Fruit fly (Drosophila melanogaster) whole organism, prepupa: ENCODE measurements around the gene NetA.

Experiments
- Blimp-1 ChIP-seq: fragments of 200-800 bp; sonication (Bioruptor generic); optimal IDR thresholded peaks from 3 replicates; lab custom pipeline; 2017; ENCODE audit warnings: missing biosample characterization, missing genetic modification characterization, mild to moderate bottlenecking, moderate library complexity, missing genetic modification reagents
- CG10669 ChIP-seq: fragments of 200-800 bp; sonication (Bioruptor generic); optimal IDR thresholded peaks from 3 replicates; lab custom pipeline; 2018; ENCODE audit warnings: missing biosample characterization, mild to moderate bottlenecking, missing genetic modification characterization, moderate library complexity
- CG11762 ChIP-seq: fragments of 200-800 bp; sonication (Bioruptor generic); optimal IDR thresholded peaks from 3 replicates; lab custom pipeline; 2016; ENCODE audit warnings: missing biosample characterization, missing genetic modification characterization; ENCODE audit not compliant: insufficient read depth
- CG11902 ChIP-seq: fragments of 200-800 bp; sonication (Bioruptor generic); optimal IDR thresholded peaks from 3 replicates; lab custom pipeline; 2016; ENCODE audit warnings: missing biosample characterization, missing genetic modification characterization
- CG15336 ChIP-seq: fragments of 200-800 bp; sonication (Bioruptor generic); IDR thresholded peaks from 2 replicates; pipeline ENCODE4 v1.3.6; 2022; ENCODE audit warnings: missing biosample characterization, missing genetic modification characterization
- CG16779 ChIP-seq: fragments of 200-800 bp; sonication (Bioruptor generic); optimal IDR thresholded peaks from 3 replicates; lab custom pipeline; 2017; ENCODE audit warnings: missing biosample characterization, mild to moderate bottlenecking, missing genetic modification characterization
- CG3032 ChIP-seq: fragments of 200-800 bp; optimal IDR thresholded peaks from 2 replicates; lab custom pipeline; 2019; ENCODE audit warnings: missing biosample characterization, mild to moderate bottlenecking, missing genetic modification characterization, moderate library complexity
- CG31627 ChIP-seq: fragments of 200-800 bp; sonication (Bioruptor generic); optimal IDR thresholded peaks from 3 replicates; lab custom pipeline; 2016; ENCODE audit warnings: missing biosample characterization, missing genetic modification characterization
- CG32006 ChIP-seq: fragments of 200-800 bp; sonication (Bioruptor generic); optimal IDR thresholded peaks from 3 replicates; lab custom pipeline; 2017; ENCODE audit warnings: missing biosample characterization, mild to moderate bottlenecking, missing genetic modification characterization
- CG34406 ChIP-seq: fragments of 200-800 bp; sonication (Bioruptor generic); optimal IDR thresholded peaks from 3 replicates; lab custom pipeline; 2016; ENCODE audit warnings: missing biosample characterization, missing genetic modification characterization
- CG3919 ChIP-seq: fragments of 200-800 bp; sonication (Bioruptor generic); optimal IDR thresholded peaks from 3 replicates; lab custom pipeline; 2016; ENCODE audit warnings: missing biosample characterization, missing genetic modification characterization
- CG4318 ChIP-seq: fragments of 200-800 bp; sonication (Bioruptor generic); optimal IDR thresholded peaks from 3 replicates; lab custom pipeline; 2017; ENCODE audit warnings: missing biosample characterization, mild to moderate bottlenecking, missing genetic modification characterization
- CG6163 ChIP-seq: fragments of 200-800 bp; sonication (Bioruptor generic); IDR thresholded peaks from 3 replicates; pipeline ENCODE4 v1.3.6; 2022; ENCODE audit warnings: missing biosample characterization, missing genetic modification characterization
- CG6276 ChIP-seq: fragments of 200-800 bp; sonication (Bioruptor generic); optimal IDR thresholded peaks from 2 replicates; lab custom pipeline; 2017; ENCODE audit warnings: missing biosample characterization, mild to moderate bottlenecking, missing genetic modification characterization
- CG6792 ChIP-seq: fragments of 200-800 bp; sonication (Bioruptor generic); optimal IDR thresholded peaks from 3 replicates; lab custom pipeline; 2016; ENCODE audit warnings: missing biosample characterization, missing genetic modification characterization
- CG6808 ChIP-seq: fragments of 200-800 bp; sonication (Bioruptor generic); optimal IDR thresholded peaks from 3 replicates; lab custom pipeline; 2017; ENCODE audit warnings: missing biosample characterization, missing genetic modification characterization, mild to moderate bottlenecking, moderate library complexity, missing genetic modification reagents
- CG6854 ChIP-seq: fragments of 200-800 bp; sonication (Bioruptor generic); optimal IDR thresholded peaks from 2 replicates; lab custom pipeline; 2017; ENCODE audit warnings: missing biosample characterization, mild to moderate bottlenecking, missing genetic modification characterization
- CG9139 ChIP-seq: fragments of 200-800 bp; sonication (Bioruptor generic); optimal IDR thresholded peaks from 3 replicates; lab custom pipeline; 2017; ENCODE audit warnings: missing biosample characterization, mild to moderate bottlenecking, missing genetic modification characterization
- Eip75B ChIP-seq: fragments of 200-800 bp; sonication (Bioruptor generic); optimal IDR thresholded peaks from 3 replicates; lab custom pipeline; 2016; ENCODE audit warnings: missing biosample characterization, missing genetic modification characterization
- Eip78C ChIP-seq: fragments of 200-800 bp; sonication (Bioruptor generic); peaks from one replicate; lab custom pipeline; 2016; ENCODE audit warnings: missing biosample characterization, missing genetic modification characterization
- Eip93F ChIP-seq: fragments of 200-800 bp; sonication (Bioruptor generic); optimal IDR thresholded peaks from 2 replicates; lab custom pipeline; 2016; ENCODE audit warnings: missing biosample characterization, mild to moderate bottlenecking, missing genetic modification characterization
- Ets21C ChIP-seq: fragments of 200-800 bp; sonication (Bioruptor generic); optimal IDR thresholded peaks from 3 replicates; lab custom pipeline; 2016; ENCODE audit warnings: missing biosample characterization, missing genetic modification characterization
- Ets96B ChIP-seq: fragments of 200-800 bp; optimal IDR thresholded peaks from 2 replicates; lab custom pipeline; 2019; ENCODE audit warnings: missing biosample characterization, mild to moderate bottlenecking, missing genetic modification characterization, moderate library complexity
- Hr38 ChIP-seq: sonication (Bioruptor generic); optimal IDR thresholded peaks from 2 replicates; lab custom pipeline; 2016; ENCODE audit warnings: missing biosample characterization, missing genetic modification characterization
- Hr39 ChIP-seq: fragments of 200-800 bp; sonication (Bioruptor generic); optimal IDR thresholded peaks from 2 replicates; lab custom pipeline; 2016; ENCODE audit warnings: missing biosample characterization, missing genetic modification characterization
- Hr4 ChIP-seq: fragments of 200-800 bp; sonication (Bioruptor generic); optimal IDR thresholded peaks from 3 replicates; lab custom pipeline; 2016; ENCODE audit warnings: missing biosample characterization, missing genetic modification characterization
- Lpt ChIP-seq: fragments of 200-800 bp; sonication (Bioruptor generic); optimal IDR thresholded peaks from 3 replicates; lab custom pipeline; 2016; ENCODE audit warnings: missing biosample characterization, missing genetic modification characterization
- Met ChIP-seq: fragments of 200-800 bp; sonication (Bioruptor generic); optimal IDR thresholded peaks from 3 replicates; lab custom pipeline; 2016; ENCODE audit warnings: missing biosample characterization, missing genetic modification characterization
- OdsH ChIP-seq: fragments of 200-800 bp; sonication (Bioruptor generic); optimal IDR thresholded peaks from 3 replicates; lab custom pipeline; 2016; ENCODE audit warnings: missing biosample characterization, missing genetic modification characterization
- Smox ChIP-seq: fragments of 200-800 bp; sonication (Bioruptor generic); optimal IDR thresholded peaks from 3 replicates; lab custom pipeline; 2016; ENCODE audit warnings: missing biosample characterization, missing genetic modification characterization
- Sox102F ChIP-seq: fragments of 200-800 bp; sonication (Bioruptor generic); optimal IDR thresholded peaks from 2 replicates; lab custom pipeline; 2016; ENCODE audit warnings: missing biosample characterization, mild to moderate bottlenecking, missing genetic modification characterization
- Sox14 ChIP-seq: fragments of 200-800 bp; sonication (Bioruptor generic); optimal IDR thresholded peaks from 3 replicates; lab custom pipeline; 2016; ENCODE audit warnings: missing biosample characterization, missing genetic modification characterization
- Sox15 ChIP-seq: fragments of 200-800 bp; sonication (Bioruptor generic); optimal IDR thresholded peaks from 3 replicates; lab custom pipeline; 2016; ENCODE audit warnings: missing biosample characterization, missing genetic modification characterization
- achi ChIP-seq: fragments of 200-800 bp; sonication (Bioruptor generic); optimal IDR thresholded peaks from 3 replicates; lab custom pipeline; 2016; ENCODE audit warnings: missing biosample characterization, missing genetic modification characterization
- acj6 ChIP-seq: fragments of 200-800 bp; sonication (Bioruptor generic); optimal IDR thresholded peaks from 3 replicates; lab custom pipeline; 2016; ENCODE audit warnings: missing biosample characterization, missing genetic modification characterization
- cyc ChIP-seq: fragments of 200-800 bp; sonication (Bioruptor generic); optimal IDR thresholded peaks from 3 replicates; lab custom pipeline; 2016; ENCODE audit warnings: missing biosample characterization, missing genetic modification characterization
- dac ChIP-seq: fragments of 200-800 bp; sonication (Bioruptor generic); optimal IDR thresholded peaks from 2 replicates; lab custom pipeline; 2017; ENCODE audit warnings: missing biosample characterization, mild to moderate bottlenecking, missing genetic modification characterization
- dsx ChIP-seq: fragments of 200-800 bp; optimal IDR thresholded peaks from 3 replicates; lab custom pipeline; 2019; ENCODE audit warnings: missing biosample characterization, mild to moderate bottlenecking, missing genetic modification characterization, moderate library complexity; ENCODE audit not compliant: poor library complexity, severe bottlenecking
- eg ChIP-seq: fragments of 200-800 bp; sonication (Bioruptor generic); IDR thresholded peaks from 3 replicates; pipeline ENCODE4 v1.3.6; 2022; ENCODE audit warnings: missing biosample characterization, missing genetic modification characterization
- esn ChIP-seq: fragments of 200-800 bp; sonication (Bioruptor generic); optimal IDR thresholded peaks from 2 replicates; lab custom pipeline; 2016; ENCODE audit warnings: missing biosample characterization, mild to moderate bottlenecking, missing genetic modification characterization, moderate library complexity
- fd59A ChIP-seq: fragments of 200-800 bp; sonication (Bioruptor generic); optimal IDR thresholded peaks from 2 replicates; lab custom pipeline; 2017; ENCODE audit warnings: missing biosample characterization, mild to moderate bottlenecking, missing genetic modification characterization, missing genetic modification reagents
- fd85E ChIP-seq: fragments of 200-800 bp; sonication (Bioruptor generic); optimal IDR thresholded peaks from 3 replicates; lab custom pipeline; 2016; ENCODE audit warnings: missing biosample characterization, missing genetic modification characterization
- fkh ChIP-seq: fragments of 200-800 bp; sonication (Bioruptor generic); optimal IDR thresholded peaks from 3 replicates; lab custom pipeline; 2017; ENCODE audit warnings: missing biosample characterization, mild to moderate bottlenecking, missing genetic modification characterization, moderate library complexity
- lz ChIP-seq: fragments of 200-800 bp; sonication (Bioruptor generic); optimal IDR thresholded peaks from 3 replicates; lab custom pipeline; 2016; ENCODE audit warnings: missing biosample characterization, missing genetic modification characterization
- net ChIP-seq: fragments of 200-800 bp; sonication (Bioruptor generic); optimal IDR thresholded peaks from 3 replicates; lab custom pipeline; 2016; ENCODE audit warnings: missing biosample characterization, missing genetic modification characterization
- pdm3 ChIP-seq: fragments of 200-800 bp; sonication (Bioruptor generic); optimal IDR thresholded peaks from 3 replicates; lab custom pipeline; 2016; ENCODE audit warnings: missing biosample characterization, missing genetic modification characterization
- spab ChIP-seq: fragments of 200-800 bp; sonication (Bioruptor generic); optimal IDR thresholded peaks from 2 replicates; lab custom pipeline; 2017; ENCODE audit warnings: missing biosample characterization, mild to moderate bottlenecking, missing genetic modification characterization, missing genetic modification reagents
- ss ChIP-seq, 2 experiments: fragments of 200-800 bp; sonication (Bioruptor generic); optimal IDR thresholded peaks; 2 replicates in 1 of 2; 3 replicates in 1 of 2; lab custom pipeline; 2017 to 2018; ENCODE audit warnings: mild to moderate bottlenecking in 2 of 2, missing biosample characterization in 2 of 2, missing genetic modification characterization in 2 of 2, moderate library complexity in 1 of 2
- svp ChIP-seq: fragments of 200-800 bp; sonication (Bioruptor generic); peaks from one replicate; lab custom pipeline; 2016; ENCODE audit warnings: missing biosample characterization, missing genetic modification characterization

NetA gene

DNA sequence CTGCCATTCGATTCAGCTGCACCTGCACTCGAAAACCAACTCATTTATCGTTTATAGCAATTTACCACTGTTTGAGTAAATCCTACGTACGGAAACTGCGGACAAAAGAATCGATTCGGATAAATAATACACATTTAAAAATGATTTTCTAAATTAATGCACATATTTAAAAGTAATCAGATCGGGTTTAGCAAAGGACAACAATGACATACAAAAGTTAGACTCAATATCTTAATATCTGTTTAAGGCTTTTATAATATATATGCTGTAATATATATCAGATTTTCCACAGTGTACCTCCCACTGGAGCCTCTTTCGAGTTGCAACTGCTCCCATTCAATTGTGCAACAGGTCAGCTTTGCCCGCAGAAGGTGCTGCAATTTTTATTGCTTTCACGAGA is 24.4 kb upstream of the NetA start (continued):
- TF ChIP-seq CG15336 (GFP tag; lab: Robert Waterston, UW): no peak
- TF ChIP-seq fd59A (GFP tag; lab: Kevin White, UChicago): no peak
- TF ChIP-seq ss (GFP tag; optimal IDR thresholded peaks at IDR 0.05; lab: Kevin White, UChicago): no peak
- TF ChIP-seq CG11762 (GFP tag; lab: Kevin White, UChicago): no peak
- TF ChIP-seq acj6 (GFP tag; lab: Kevin White, UChicago): no peak
- TF ChIP-seq Hr39 (GFP tag; lab: Kevin White, UChicago): peak; percentile 12
- TF ChIP-seq CG6792: peak; percentile 29

DNA sequence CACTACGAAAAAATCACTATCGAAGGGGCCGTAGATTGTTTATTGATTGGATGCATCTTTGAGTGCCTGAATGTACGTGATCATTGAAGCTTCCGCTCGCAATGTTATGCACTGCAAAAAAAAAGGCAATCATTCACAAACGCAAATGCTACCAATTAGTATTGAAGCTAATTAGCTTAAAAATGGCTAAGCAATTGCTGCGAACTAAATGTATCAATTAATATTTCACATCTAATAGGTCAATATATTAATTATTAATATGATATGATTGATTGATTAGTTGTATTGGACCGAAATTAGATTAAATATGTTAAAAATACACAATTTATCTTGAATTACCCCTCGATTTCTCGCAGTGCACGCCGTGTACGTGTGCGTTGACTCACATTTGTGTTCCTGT is 15.5 kb upstream of the NetA start:
- TF ChIP-seq CG3032 (tag; lab: Kevin White, UChicago): peak; percentile 33
- TF ChIP-seq CG16779 (tag; lab: Kevin White, UChicago): no peak
- no peak for TF ChIP-seq eg (GFP tag; lab: Robert Waterston, UW)
- no peak for TF ChIP-seq dsx
- TF ChIP-seq CG32006 (GFP tag; lab: Kevin White, UChicago): peak; percentile 62
- peak; percentile 14 for TF ChIP-seq Met (GFP tag; lab: Kevin White, UChicago)
- no peak for TF ChIP-seq Eip93F (GFP tag; lab: Kevin White, UChicago)
- TF ChIP-seq Sox102F (GFP tag; lab: Kevin White, UChicago): no peak
- TF ChIP-seq Smox: no peak
- no peak for TF ChIP-seq CG15336 (GFP tag; lab: Robert Waterston, UW)
- no peak for TF ChIP-seq Hr39 (GFP tag; lab: Kevin White, UChicago)
- TF ChIP-seq lz (GFP tag; lab: Kevin White, UChicago): no peak
- TF ChIP-seq OdsH (GFP tag; lab: Kevin White, UChicago): peak; percentile 28
- peak; percentile 6 for TF ChIP-seq fd59A (GFP tag; lab: Kevin White, UChicago)
- peak; percentile 14 for TF ChIP-seq CG6276 (GFP tag; lab: Kevin White, UChicago)
- peak; percentile 20 for TF ChIP-seq CG3919 (GFP tag; lab: Kevin White, UChicago)
- no peak for TF ChIP-seq Lpt (GFP tag; lab: Kevin White, UChicago)
- peak; percentile 15 for TF ChIP-seq esn
- peak; percentile 8 for TF ChIP-seq spab (GFP tag; lab: Kevin White, UChicago)
- TF ChIP-seq CG11762 (GFP tag; lab: Kevin White, UChicago): no peak
- TF ChIP-seq CG11902 (GFP tag; lab: Kevin White, UChicago): no peak
- peak; percentile 64 for TF ChIP-seq svp (GFP tag; lab: Kevin White, UChicago)
- TF ChIP-seq CG10669: peak; percentile 40
- peak; percentile 3 for TF ChIP-seq dac (GFP tag; lab: Kevin White, UChicago)
- no peak for TF ChIP-seq fkh
- peak; percentile 23 for TF ChIP-seq acj6 (GFP tag; lab: Kevin White, UChicago)
- TF ChIP-seq Hr38: no peak
- TF ChIP-seq Hr4 (GFP tag; lab: Kevin White, UChicago): peak; percentile 16
- TF ChIP-seq Sox14 (GFP tag; lab: Kevin White, UChicago): no peak
- TF ChIP-seq achi (GFP tag; lab: Kevin White, UChicago): peak; percentile 14
- TF ChIP-seq Ets96B: peak; percentile 21
- no peak for TF ChIP-seq Ets21C
- no peak for TF ChIP-seq pdm3 (GFP tag; lab: Kevin White, UChicago)
- no peak for TF ChIP-seq Eip75B (GFP tag; lab: Kevin White, UChicago)
- peak; percentile 16 for TF ChIP-seq CG34406 (GFP tag; lab: Kevin White, UChicago)
- TF ChIP-seq CG6854 (GFP tag; lab: Kevin White, UChicago): no peak
- TF ChIP-seq net (GFP tag; lab: Kevin White, UChicago): no peak
- TF ChIP-seq cyc (GFP tag; lab: Kevin White, UChicago): no peak
- TF ChIP-seq ss (GFP tag; optimal IDR thresholded peaks at IDR 0.05; lab: Kevin White, UChicago): peak in 1 of 2 experiments; percentile 19
- no peak for TF ChIP-seq Sox15 (GFP tag; lab: Kevin White, UChicago)
- peak; percentile 30 for TF ChIP-seq CG4318
- TF ChIP-seq CG31627 (GFP tag; lab: Kevin White, UChicago): peak; percentile 10
- no peak for TF ChIP-seq fd85E (GFP tag; lab: Kevin White, UChicago)
- TF ChIP-seq Blimp-1: no peak
- no peak for TF ChIP-seq CG6163
- TF ChIP-seq CG6808 (GFP tag; lab: Kevin White, UChicago): peak; percentile 2
- no peak for TF ChIP-seq CG9139 (GFP tag; lab: Kevin White, UChicago)
- peak; percentile 75 for TF ChIP-seq Eip78C (GFP tag; lab: Kevin White, UChicago)
